Worm (Caenorhabditis elegans): ENCODE measurements around the gene ugt-18.

The ugt-18 gene

DNA sequence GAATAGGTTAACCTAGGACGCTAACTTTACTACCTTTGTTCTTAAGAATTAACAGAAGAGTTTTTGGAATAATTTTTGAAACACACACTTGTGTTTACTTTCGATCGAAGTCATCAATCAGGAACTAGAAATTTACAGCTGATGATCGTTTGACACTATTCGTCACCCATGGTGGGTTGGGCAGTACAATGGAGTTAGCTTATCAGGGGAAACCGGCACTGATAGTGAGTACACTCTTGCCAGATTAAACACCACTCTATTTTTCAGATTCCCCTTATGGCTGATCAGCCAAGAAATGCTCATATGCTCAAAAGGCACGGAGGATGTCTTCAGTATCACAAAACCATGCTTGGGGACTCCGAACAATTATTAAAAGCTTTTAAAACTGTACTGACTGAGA lies 2.0 kb downstream of the ugt-18 start:
- TF ChIP-seq lin-11 (tag; optimal IDR thresholded peaks at IDR 0.05) (no peak), elt-2 (tag; optimal IDR thresholded peaks at IDR 0.05) (peak; percentile 61)

DNA sequence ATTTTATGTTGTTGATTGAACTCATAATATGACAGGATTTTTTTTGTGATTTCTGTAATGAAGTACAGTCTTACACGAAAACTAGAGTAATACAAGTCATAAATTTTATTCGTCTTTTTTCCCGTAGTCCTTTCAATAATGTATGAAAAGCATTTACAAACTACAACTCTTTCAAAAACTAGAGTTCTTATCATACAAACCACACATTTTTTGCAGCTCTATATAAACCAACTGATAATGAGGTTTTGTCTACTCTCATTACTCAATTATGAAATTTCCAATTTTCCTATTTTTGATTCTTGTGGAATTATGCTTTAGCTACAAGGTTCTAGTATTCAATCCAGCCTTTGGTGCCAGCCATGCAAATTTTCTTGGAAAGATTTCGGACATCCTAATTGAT lies 4.7 kb downstream of the ugt-18 start, which contains the start of gene ugt-16:
TSS of gene ugt-16 (plus strand) at position 248 of the 400 bp plus-strand sequence.
- TF ChIP-seq gmeb-2 (tag; optimal IDR thresholded peaks at IDR 0.05) (no peak), elt-2 (tag; optimal IDR thresholded peaks at IDR 0.05) (peak; percentile 1)

DNA sequence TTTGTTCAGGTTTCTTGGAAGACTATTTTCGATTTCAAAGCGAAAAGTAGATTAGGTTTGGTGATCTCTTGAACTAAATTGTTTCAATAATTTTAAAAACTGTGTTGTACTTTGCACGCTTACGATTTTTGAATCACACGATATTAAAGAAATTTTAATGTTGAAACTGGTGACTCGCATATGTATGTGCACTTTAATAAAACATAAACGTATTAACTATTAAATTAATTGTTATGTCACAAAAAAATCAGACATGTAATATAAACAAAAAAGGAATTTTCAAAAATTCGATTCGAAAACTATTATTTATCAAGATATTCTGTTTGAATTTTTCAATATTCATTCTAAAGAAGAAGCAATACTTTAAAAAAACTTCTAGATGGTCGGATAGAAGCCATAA lies 7.2 kb downstream of the ugt-18 start, which contains the start of gene ugt-15:
TSS of gene ugt-15 (plus strand) at position 301 of the 400 bp plus-strand sequence.
- TF ChIP-seq K02D7.2 (tag; optimal IDR thresholded peaks at IDR 0.05) (no peak), sdc-2 (tag; optimal IDR thresholded peaks at IDR 0.05) (no peak), hlh-15 (tag; optimal IDR thresholded peaks at IDR 0.05) (no peak), pat-9 (tag; optimal IDR thresholded peaks at IDR 0.05) (no peak), gmeb-2 (tag; optimal IDR thresholded peaks at IDR 0.05) (no peak), che-1 (tag; optimal IDR thresholded peaks at IDR 0.05) (no peak), lin-11 (tag; optimal IDR thresholded peaks at IDR 0.05) (no peak), ceh-6 (GFP tag; optimal IDR thresholded peaks at IDR 0.05) (no peak), hlh-13 (GFP tag; optimal IDR thresholded peaks at IDR 0.05) (no peak), F13H6.1 (tag; optimal IDR thresholded peaks at IDR 0.05) (no peak), rnt-1 (tag; optimal IDR thresholded peaks at IDR 0.05) (no peak), Y22D7AL.16 (tag; optimal IDR thresholded peaks at IDR 0.05) (no peak), fax-1 (tag; optimal IDR thresholded peaks at IDR 0.05) (no peak), ceh-9 (tag; optimal IDR thresholded peaks at IDR 0.05) (no peak)

DNA sequence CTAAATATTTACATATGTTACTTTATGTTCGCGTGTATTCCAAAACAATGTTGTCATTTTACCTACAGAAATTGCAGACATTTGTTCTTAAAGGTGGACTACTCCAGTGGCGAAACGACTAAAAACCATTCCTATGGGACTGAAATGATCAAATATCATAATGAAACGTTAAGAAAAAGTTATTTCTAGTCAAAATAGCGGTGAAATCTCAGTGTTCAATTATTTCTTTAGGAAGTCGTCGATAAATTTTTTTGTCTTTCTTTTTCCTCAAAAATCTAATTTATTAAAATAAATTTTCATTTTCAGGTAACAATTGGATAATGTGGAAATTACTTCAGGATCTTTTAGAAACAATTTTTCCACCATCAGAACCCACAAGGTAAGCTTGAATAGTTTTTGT lies 15.3 kb downstream of the ugt-18 start, which contains the start of gene C44H9.4:
TSS of gene C44H9.4 (plus strand) at position 301 of the 400 bp plus-strand sequence.
- TF ChIP-seq ceh-9 (tag; optimal IDR thresholded peaks at IDR 0.05) (no peak), ttx-3 (tag; optimal IDR thresholded peaks at IDR 0.05) (no peak), hlh-8 (tag; optimal IDR thresholded peaks at IDR 0.05) (no peak), nfya-1 (tag; optimal IDR thresholded peaks at IDR 0.05) (no peak), npax-4 (tag; optimal IDR thresholded peaks at IDR 0.05) (no peak), pqm-1 (tag; optimal IDR thresholded peaks at IDR 0.05) (no peak), C08G9.2 (tag; optimal IDR thresholded peaks at IDR 0.05) (no peak), C38D4.7 (GFP tag; optimal IDR thresholded peaks at IDR 0.05) (no peak), odd-2 (tag; optimal IDR thresholded peaks at IDR 0.05) (no peak), ceh-22 (tag; optimal IDR thresholded peaks at IDR 0.05) (no peak), madf-2 (tag; optimal IDR thresholded peaks at IDR 0.05) (no peak), ref-2 (tag; optimal IDR thresholded peaks at IDR 0.05) (no peak), pha-2 (tag; optimal IDR thresholded peaks at IDR 0.05) (no peak), unc-86 (tag; optimal IDR thresholded peaks at IDR 0.05) (no peak)

DNA sequence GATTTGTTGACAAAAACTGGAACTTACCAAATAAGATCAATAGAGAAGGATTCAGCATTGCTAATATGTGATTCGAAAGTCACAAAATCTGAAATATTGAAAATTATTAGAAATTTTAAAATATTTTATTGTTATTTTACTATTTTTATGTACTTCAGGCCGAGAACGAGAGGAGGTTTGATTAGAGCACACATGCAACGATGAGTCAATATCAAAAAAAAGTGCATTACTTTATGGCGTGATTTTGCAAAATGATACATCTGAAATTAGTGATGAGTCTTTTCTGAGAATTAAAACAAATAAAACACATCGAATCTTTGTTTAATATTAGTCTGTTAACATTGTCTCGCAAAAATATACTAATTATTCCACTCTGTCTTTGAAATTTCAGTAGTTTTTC lies 24.7 kb downstream of the ugt-18 start:
- TF ChIP-seq tbx-7 (tag; optimal IDR thresholded peaks at IDR 0.05) = no peak
- TF ChIP-seq hlh-15 (tag; optimal IDR thresholded peaks at IDR 0.05) = no peak
- TF ChIP-seq ceh-19 (GFP tag; optimal IDR thresholded peaks at IDR 0.05) = no peak
- TF ChIP-seq fkh-10 (GFP tag; optimal IDR thresholded peaks at IDR 0.05) = no peak
- TF ChIP-seq ceh-6 (GFP tag; optimal IDR thresholded peaks at IDR 0.05) = no peak
- TF ChIP-seq hlh-8 (tag; optimal IDR thresholded peaks at IDR 0.05) = no peak
- no peak for TF ChIP-seq sox-2 (GFP tag; IDR thresholded peaks at IDR 0.05)
- TF ChIP-seq ceh-31 (tag; optimal IDR thresholded peaks at IDR 0.05) = no peak

DNA sequence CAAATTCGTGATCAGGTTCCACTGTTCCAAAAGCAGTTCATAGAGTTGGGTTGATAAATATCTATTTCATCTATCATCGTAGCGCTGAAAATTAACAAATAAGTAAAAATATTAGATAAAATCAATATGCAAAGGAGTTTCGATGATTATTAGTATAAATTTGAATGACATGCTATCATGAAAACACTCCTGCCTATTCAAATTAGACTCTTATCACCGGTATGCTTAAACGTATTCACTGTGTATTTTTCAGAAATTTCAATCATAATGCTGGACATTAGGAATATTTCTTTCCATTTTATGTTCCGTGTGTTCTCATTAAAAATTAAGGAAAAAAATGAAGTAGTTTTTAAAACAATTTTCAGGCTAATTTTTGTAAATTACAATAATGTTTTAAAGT lies 25.2 kb downstream of the ugt-18 start, which contains the start of gene C44H9.6:
TSS of gene C44H9.6 (minus strand) at position 101 of the 400 bp plus-strand sequence.
- no peak for TF ChIP-seq fax-1 (tag; optimal IDR thresholded peaks at IDR 0.05)
- no peak for TF ChIP-seq lin-11 (tag; optimal IDR thresholded peaks at IDR 0.05)
- no peak for TF ChIP-seq ceh-9 (tag; optimal IDR thresholded peaks at IDR 0.05)
- TF ChIP-seq tbx-7 (tag; optimal IDR thresholded peaks at IDR 0.05) = no peak
- no peak for TF ChIP-seq pax-1 (tag; optimal IDR thresholded peaks at IDR 0.05)
- no peak for TF ChIP-seq mec-3 (tag; optimal IDR thresholded peaks at IDR 0.05; ENCODE audit: borderline replicate concordance)
- TF ChIP-seq unc-3 (GFP tag; conservative IDR thresholded peaks at IDR 0.05) = no peak
- no peak for TF ChIP-seq unc-3 (tag; optimal IDR thresholded peaks at IDR 0.05)
- TF ChIP-seq zip-5 (tag; optimal IDR thresholded peaks at IDR 0.05) = no peak
- TF ChIP-seq ceh-34 (tag; optimal IDR thresholded peaks at IDR 0.05) = no peak
- no peak for TF ChIP-seq C08G9.2 (tag; optimal IDR thresholded peaks at IDR 0.05)
- no peak for TF ChIP-seq syd-9 (tag; optimal IDR thresholded peaks at IDR 0.05)
- no peak for TF ChIP-seq ets-4 (tag; optimal IDR thresholded peaks at IDR 0.05)
- TF ChIP-seq ceh-31 (tag; optimal IDR thresholded peaks at IDR 0.05) = no peak

Data from whole organism, late embryonic.